Fruit fly (Drosophila melanogaster): ENCODE results near the gene Tyler.

- TF ChIP-seq CG6808 (GFP tag; optimal IDR thresholded peaks at IDR 0.05) (peak; percentile 31), eg (GFP tag; IDR thresholded peaks at IDR 0.05) (peak; percentile 28; the same call in 1 of the 3 replicates), CG6276 (GFP tag; optimal IDR thresholded peaks at IDR 0.05) (no peak), CG9139 (GFP tag; optimal IDR thresholded peaks at IDR 0.05) (no peak), CG10631 (GFP tag; optimal IDR thresholded peaks at IDR 0.05) (no peak), Ets96B (tag; optimal IDR thresholded peaks at IDR 0.05) (no peak), dac (GFP tag; optimal IDR thresholded peaks at IDR 0.05) (no peak), CG8319 (GFP tag; optimal IDR thresholded peaks at IDR 0.05) (no peak), Hr38 (GFP tag; optimal IDR thresholded peaks at IDR 0.05) (no peak), Sox102F (GFP tag; optimal IDR thresholded peaks at IDR 0.05) (peak; percentile 11)
Observed at dm6 chrX:19604997-19605396, 6.3 kb upstream of the Tyler start, which contains the start of gene CG14207.
